Fruit fly (Drosophila melanogaster) whole organism, embryonic: ENCODE results near the gene RtcB.

Experiments
- BEAF-32 ChIP-seq: fragments of 200-800 bp; sonication (Bioruptor generic); optimal IDR thresholded peaks from 3 replicates; lab custom pipeline; 2017; ENCODE audit warnings: missing biosample characterization, missing genetic modification characterization, mild to moderate bottlenecking, moderate library complexity, missing genetic modification reagents
- BtbVII ChIP-seq: fragments of 200-800 bp; sonication (Bioruptor generic); optimal IDR thresholded peaks from 3 replicates; lab custom pipeline; 2017; ENCODE audit warnings: missing biosample characterization, mild to moderate bottlenecking, missing genetic modification characterization
- CG32532 ChIP-seq: fragments of 200-800 bp; sonication (Bioruptor generic); IDR thresholded peaks from 2 replicates; pipeline ENCODE4 v1.3.6; 2022; ENCODE audit warnings: missing biosample characterization, missing genetic modification characterization
- CG4730 ChIP-seq: fragments of 200-800 bp; sonication (Bioruptor generic); IDR thresholded peaks from 2 replicates; pipeline ENCODE4 v1.3.6; 2022; ENCODE audit warnings: missing biosample characterization, missing genetic modification characterization
- CG6654 ChIP-seq: fragments of 200-800 bp; sonication (Bioruptor generic); optimal IDR thresholded peaks from 2 replicates; lab custom pipeline; 2017; ENCODE audit warnings: missing biosample characterization, mild to moderate bottlenecking, missing genetic modification characterization
- CG6765 ChIP-seq: fragments of 200-800 bp; sonication (Bioruptor generic); optimal IDR thresholded peaks from 3 replicates; lab custom pipeline; 2017; ENCODE audit warnings: missing biosample characterization, mild to moderate bottlenecking, missing genetic modification characterization
- CTCF ChIP-seq: fragments of 200-800 bp; sonication (Bioruptor generic); optimal IDR thresholded peaks from 2 replicates; lab custom pipeline; 2017; ENCODE audit warnings: missing biosample characterization, mild to moderate bottlenecking, missing genetic modification characterization, moderate library complexity
- Dip2 ChIP-seq: fragments of 200-800 bp; sonication (Bioruptor generic); IDR thresholded peaks from 2 replicates; pipeline ENCODE4 v1.3.6; 2022; ENCODE audit warnings: missing biosample characterization, missing genetic modification characterization
- br ChIP-seq: fragments of >200 bp; optimal IDR thresholded peaks from 2 replicates; lab custom pipeline; 2017
- grn ChIP-seq: fragments of 200-800 bp; sonication (Bioruptor generic); optimal IDR thresholded peaks from 3 replicates; lab custom pipeline; 2017; ENCODE audit warnings: missing biosample characterization, missing genetic modification characterization

- no peak for TF ChIP-seq CG6765
- TF ChIP-seq br (lab: Kevin White, UChicago) = no peak
- no peak for TF ChIP-seq CG32532 (GFP tag; lab: Robert Waterston, UW)
- no peak for TF ChIP-seq BEAF-32 (GFP tag; lab: Kevin White, UChicago)
- TF ChIP-seq CG6654 (GFP tag; lab: Kevin White, UChicago) = no peak
- no peak for TF ChIP-seq CTCF (GFP tag; lab: Kevin White, UChicago)
- no peak for TF ChIP-seq BtbVII (GFP tag; lab: Kevin White, UChicago)
- no peak for TF ChIP-seq Dip2 (GFP tag; lab: Robert Waterston, UW)
- no peak for TF ChIP-seq grn (GFP tag; lab: Kevin White, UChicago)
- TF ChIP-seq CG4730 (GFP tag; lab: Robert Waterston, UW) = no peak
These were observed 28.5 kb upstream of the RtcB start for dm6 chr2L:19401914-19402313.
